Worm (Caenorhabditis elegans): Measurements from ENCODE around the gene T07D1.3.

Gene T07D1.3

ce11 chrX:2461742-2462141 lies 18.5 kb upstream of the T07D1.3 start:
- TF ChIP-seq lir-3 (tag; optimal IDR thresholded peaks at IDR 0.05; ENCODE audit: poor library complexity) (no peak), ceh-63 (GFP tag; optimal IDR thresholded peaks at IDR 0.05) (no peak), hpl-2 (GFP tag; optimal IDR thresholded peaks at IDR 0.05) (no peak), C04F5.9 (tag; optimal IDR thresholded peaks at IDR 0.05) (no peak), swsn-7 (tag; optimal IDR thresholded peaks at IDR 0.05) (no peak)

ce11 chrX:2459793-2460192 lies 16.6 kb upstream of the T07D1.3 start, which contains the start of gene fox-1:
Gene fox-1 (minus strand): TSS chrX:2459893.
- TF ChIP-seq nhr-85 (tag) (no peak), nhr-19 (GFP tag; conservative IDR thresholded peaks at IDR 0.05) (0 out of 2 replicates have a peak, but pooled peaks have one; percentile 12)

- TF ChIP-seq irx-1 (tag; optimal IDR thresholded peaks at IDR 0.05) (peak; percentile 13), aha-1 (tag; optimal IDR thresholded peaks at IDR 0.05) (no peak), dsc-1 (tag; optimal IDR thresholded peaks at IDR 0.05) (peak; percentile 20), lin-13 (GFP tag; optimal IDR thresholded peaks at IDR 0.05) (no peak), efl-1 (optimal IDR thresholded peaks at IDR 0.05) (no peak), efl-1 (GFP tag; optimal IDR thresholded peaks at IDR 0.05 in 1 of 2) (peak in 1 of 2 experiments; percentile 32), lin-14 (GFP tag; optimal IDR thresholded peaks at IDR 0.05) (peak; percentile 3), pqm-1 (tag; optimal IDR thresholded peaks at IDR 0.05) (no peak), fkh-10 (GFP tag; optimal IDR thresholded peaks at IDR 0.05) (peak; percentile 82)
These were observed 14.3 kb upstream of the T07D1.3 start for ce11 chrX:2457461-2457860.

ce11 chrX:2456141-2456540 lies 12.9 kb upstream of the T07D1.3 start:
- TF ChIP-seq dpl-1 (GFP tag; optimal IDR thresholded peaks at IDR 0.05) (no peak), pqm-1 (tag; optimal IDR thresholded peaks at IDR 0.05) (no peak), aly-2 (tag; optimal IDR thresholded peaks at IDR 0.05) (no peak), unc-86 (tag; optimal IDR thresholded peaks at IDR 0.05) (peak; percentile 27), sup-37 (GFP tag; optimal IDR thresholded peaks at IDR 0.05) (no peak), egl-13 (tag; optimal IDR thresholded peaks at IDR 0.05) (peak; percentile 7), pax-3 (tag; optimal IDR thresholded peaks at IDR 0.05) (no peak), ztf-11 (tag; optimal IDR thresholded peaks at IDR 0.05) (no peak), ceh-82 (tag; optimal IDR thresholded peaks at IDR 0.05) (peak in 1 of 3 experiments; percentile 15), efl-1 (optimal IDR thresholded peaks at IDR 0.05) (no peak), efl-1 (GFP tag; optimal IDR thresholded peaks at IDR 0.05 in 1 of 2) (no peak), nhr-71 (tag; optimal IDR thresholded peaks at IDR 0.05) (peak; percentile 16), lin-14 (GFP tag; optimal IDR thresholded peaks at IDR 0.05) (peak; percentile 68), ceh-90 (tag; optimal IDR thresholded peaks at IDR 0.05) (no peak), nhr-20 (tag; optimal IDR thresholded peaks at IDR 0.05) (no peak), zag-1 (tag; optimal IDR thresholded peaks at IDR 0.05) (no peak), mef-2 (tag; optimal IDR thresholded peaks at IDR 0.05) (no peak), nhr-237 (tag; optimal IDR thresholded peaks at IDR 0.05) (no peak), lir-3 (tag; optimal IDR thresholded peaks at IDR 0.05; ENCODE audit: poor library complexity) (no peak), nhr-47 (tag; optimal IDR thresholded peaks at IDR 0.05) (peak; percentile 9), sptf-1 (tag; optimal IDR thresholded peaks at IDR 0.05) (no peak), lsy-2 (tag; optimal IDR thresholded peaks at IDR 0.05) (no peak), fkh-10 (GFP tag; optimal IDR thresholded peaks at IDR 0.05) (peak; percentile 49), lin-13 (GFP tag; optimal IDR thresholded peaks at IDR 0.05) (no peak), zip-4 (GFP tag; optimal IDR thresholded peaks at IDR 0.05) (no peak), rnt-1 (tag; optimal IDR thresholded peaks at IDR 0.05) (no peak), fkh-8 (tag; optimal IDR thresholded peaks at IDR 0.05) (no peak)

- TF ChIP-seq ztf-11 (tag; optimal IDR thresholded peaks at IDR 0.05) (no peak), hlh-4 (tag; optimal IDR thresholded peaks at IDR 0.05) (no peak), lin-14 (GFP tag; optimal IDR thresholded peaks at IDR 0.05) (peak; percentile 28), fkh-10 (GFP tag; optimal IDR thresholded peaks at IDR 0.05) (peak; percentile 44), unc-62 (GFP tag; optimal IDR thresholded peaks at IDR 0.05) (no peak), ceh-82 (tag; optimal IDR thresholded peaks at IDR 0.05) (peak in 1 of 3 experiments; percentile 15)
These were observed 11.7 kb upstream of the T07D1.3 start for ce11 chrX:2454914-2455313.
